Fruit fly (Drosophila melanogaster) S2 (cell line): ENCODE results near the gene CG7860.

Source experiments
- CG8478 ChIP-seq: fragments of >200 bp; optimal IDR thresholded peaks from 2 replicates; lab custom pipeline; 2018
- CTCF ChIP-seq, 2 experiments: fragments of >200 bp; optimal IDR thresholded peaks; 2 replicates each; lab custom pipeline; 2018

CG7860 gene

DNA sequence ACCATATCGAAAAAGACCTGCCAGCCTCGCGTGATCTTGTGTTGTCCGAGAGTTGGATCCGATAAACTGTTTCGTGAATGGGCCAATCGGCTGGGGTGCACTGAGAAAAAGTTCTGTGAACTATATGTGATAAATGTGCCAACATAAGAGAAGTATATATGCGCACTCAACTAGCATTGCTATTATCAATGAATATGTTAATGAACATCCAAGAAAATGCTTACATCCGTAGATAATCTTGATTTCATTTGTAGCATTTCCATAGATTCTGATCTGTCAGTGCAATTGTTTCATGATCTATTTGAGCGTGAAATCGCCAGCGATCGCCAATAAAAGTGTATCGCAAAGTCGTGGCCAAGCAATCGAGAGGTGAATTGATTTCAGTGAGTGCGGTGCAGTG, 32.5 kb downstream of the CG7860 start:
- no peak for TF ChIP-seq CTCF (optimal IDR thresholded peaks at IDR 0.05; lab: Kevin White, UChicago)
- TF ChIP-seq CG8478 (lab: Kevin White, UChicago) = no peak

DNA sequence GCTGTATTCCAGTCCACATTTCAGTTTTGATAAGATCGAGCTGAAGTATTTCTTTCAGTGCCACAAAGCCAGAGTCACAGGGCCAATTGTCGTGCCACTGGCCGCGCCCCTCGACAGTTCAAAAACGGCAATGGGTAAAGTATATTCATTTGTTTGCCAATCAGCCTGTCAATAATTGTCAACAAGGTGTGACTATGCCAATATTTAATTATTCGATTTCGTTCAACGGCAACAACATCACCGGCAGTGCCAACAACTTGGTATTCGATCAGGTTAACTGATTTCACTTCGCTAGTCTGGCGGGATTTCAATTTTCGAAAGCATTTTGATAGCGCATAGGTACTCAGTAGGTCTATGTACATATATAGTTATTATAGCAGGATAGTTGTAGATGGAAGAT, 33.6 kb downstream of the CG7860 start:
- TF ChIP-seq CG8478 (lab: Kevin White, UChicago) (no peak), CTCF (optimal IDR thresholded peaks at IDR 0.05; lab: Kevin White, UChicago) (no peak)

DNA sequence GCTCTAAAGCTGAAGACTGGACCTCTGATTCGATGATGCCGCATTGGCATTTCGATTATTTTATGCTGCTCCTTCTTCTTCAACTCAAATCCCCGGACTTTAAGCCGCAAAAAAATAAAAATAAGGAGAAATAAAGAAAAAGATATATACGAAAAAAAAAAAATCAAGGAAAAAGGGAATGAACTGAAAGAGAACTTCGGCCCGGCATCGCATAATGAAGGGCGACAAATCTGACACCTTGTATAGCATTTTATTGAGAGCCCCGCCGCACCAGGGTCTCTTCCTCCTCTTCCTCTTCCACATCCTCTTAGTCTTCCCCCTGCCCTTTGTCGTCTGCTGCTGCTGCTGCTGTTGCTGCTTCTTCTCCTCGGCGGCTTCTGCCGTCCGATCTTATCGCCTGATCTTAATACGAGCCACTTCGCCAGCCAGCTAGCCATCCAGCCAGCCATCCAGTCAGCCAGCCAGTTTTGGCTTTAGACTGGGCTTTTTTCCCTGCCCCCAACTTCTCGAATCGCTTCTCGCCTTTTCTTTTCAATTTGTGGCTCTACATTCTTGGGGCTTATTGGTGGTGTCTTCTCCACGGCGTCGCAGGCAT, 40.1 kb downstream of the CG7860 start:
- no peak for TF ChIP-seq CG8478 (lab: Kevin White, UChicago)
- no peak for TF ChIP-seq CTCF (optimal IDR thresholded peaks at IDR 0.05; lab: Kevin White, UChicago)

DNA sequence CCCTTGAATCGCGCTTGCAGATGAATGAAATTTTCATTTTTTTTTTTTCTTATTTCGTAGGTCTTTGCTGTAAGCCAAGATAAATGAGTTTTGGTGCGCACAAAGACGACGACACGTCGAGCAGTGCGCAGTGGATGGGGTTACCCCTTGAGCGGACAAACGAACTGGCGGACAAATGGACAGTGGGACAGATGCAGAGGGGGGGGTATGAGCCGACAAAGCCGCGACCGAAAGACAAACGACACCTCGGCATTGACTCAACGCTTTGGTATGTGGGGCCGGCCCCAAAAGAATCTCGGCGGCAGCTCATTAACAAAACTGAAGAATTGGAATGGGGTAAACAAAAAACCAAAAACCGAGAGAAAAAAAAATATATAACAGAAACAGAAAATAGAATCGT, 40.6 kb downstream of the CG7860 start:
- no peak for TF ChIP-seq CTCF (optimal IDR thresholded peaks at IDR 0.05; lab: Kevin White, UChicago)
- TF ChIP-seq CG8478 (lab: Kevin White, UChicago) = no peak

DNA sequence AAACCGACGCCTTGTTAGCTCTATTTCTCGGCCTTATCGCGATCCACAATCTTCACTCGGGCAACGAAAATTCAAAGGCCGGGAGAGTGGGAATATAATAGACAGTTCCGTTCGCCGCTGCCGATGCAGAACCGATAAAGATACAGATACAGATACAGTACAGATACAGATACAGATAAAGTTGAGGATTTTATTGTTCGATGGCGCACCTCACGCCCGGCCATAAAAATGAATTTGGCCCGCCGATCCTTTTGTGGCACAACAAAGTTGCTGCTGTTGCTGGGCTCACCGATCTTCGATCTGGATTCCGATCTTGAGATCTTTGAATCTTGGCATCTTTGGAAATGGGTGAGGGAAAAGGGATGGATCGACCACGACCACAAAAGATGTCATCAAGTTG, 41.4 kb downstream of the CG7860 start:
- no peak for TF ChIP-seq CG8478 (lab: Kevin White, UChicago)
- TF ChIP-seq CTCF (optimal IDR thresholded peaks at IDR 0.05; lab: Kevin White, UChicago) = no peak

DNA sequence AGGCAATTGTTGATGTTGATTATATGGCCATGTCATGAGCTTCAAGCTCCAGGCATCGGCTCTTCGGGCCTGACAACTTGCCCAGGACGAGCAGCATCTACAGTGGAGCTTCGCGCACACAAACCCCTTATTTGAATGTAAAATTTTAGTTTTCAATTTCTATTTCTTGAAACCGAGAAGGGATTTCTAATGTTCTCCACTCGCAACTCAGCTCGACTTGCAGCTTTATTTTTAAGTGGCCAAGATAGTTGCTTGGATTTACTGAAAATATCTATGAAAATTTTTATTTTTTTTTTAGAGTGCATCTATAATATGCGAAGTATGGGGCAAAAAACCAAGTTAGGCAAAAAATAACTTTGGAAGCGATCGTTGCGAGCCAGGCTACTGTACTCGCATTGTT, 42.2 kb downstream of the CG7860 start:
- TF ChIP-seq CTCF (optimal IDR thresholded peaks at IDR 0.05; lab: Kevin White, UChicago) (no peak), CG8478 (lab: Kevin White, UChicago) (no peak)

DNA sequence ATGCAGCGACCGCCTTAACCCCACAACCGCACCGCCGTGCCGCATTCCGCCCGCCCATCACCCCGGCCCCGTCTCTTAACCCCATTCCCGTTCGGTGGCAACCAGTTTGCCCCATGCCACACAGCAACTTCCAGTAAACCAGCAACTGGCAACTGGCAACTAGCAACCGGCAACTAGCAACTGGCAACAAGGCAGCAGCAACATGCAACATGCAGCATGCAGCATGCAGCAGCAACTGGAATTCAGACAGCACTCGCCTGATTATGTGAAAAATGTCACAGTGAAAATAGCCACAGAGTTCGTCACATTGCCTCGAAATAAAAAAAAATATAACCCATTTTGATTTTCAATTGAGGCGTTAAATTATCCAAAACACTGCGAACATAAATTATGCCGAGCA, 43.0 kb downstream of the CG7860 start:
- TF ChIP-seq CTCF (optimal IDR thresholded peaks at IDR 0.05; lab: Kevin White, UChicago) = no peak
- no peak for TF ChIP-seq CG8478 (lab: Kevin White, UChicago)

DNA sequence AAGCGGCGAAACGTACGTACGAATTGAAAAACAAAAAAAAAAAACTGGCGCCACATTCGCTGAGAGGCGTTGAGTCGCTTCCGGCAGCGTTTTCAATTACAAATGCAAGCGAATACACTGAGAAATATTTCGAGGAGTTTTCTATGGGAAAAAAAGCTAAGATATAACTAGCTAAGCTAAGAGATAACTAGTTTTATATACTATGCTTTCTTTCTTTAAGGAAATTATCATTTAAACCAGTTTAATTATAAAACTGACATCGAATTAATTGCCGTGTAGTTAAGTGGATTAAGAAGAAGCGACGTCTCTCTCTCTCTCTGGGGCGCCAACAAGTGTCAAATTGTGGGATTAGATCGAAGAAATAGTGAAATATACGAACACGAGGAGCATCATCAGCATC, 46.6 kb downstream of the CG7860 start:
- no peak for TF ChIP-seq CG8478 (lab: Kevin White, UChicago)

DNA sequence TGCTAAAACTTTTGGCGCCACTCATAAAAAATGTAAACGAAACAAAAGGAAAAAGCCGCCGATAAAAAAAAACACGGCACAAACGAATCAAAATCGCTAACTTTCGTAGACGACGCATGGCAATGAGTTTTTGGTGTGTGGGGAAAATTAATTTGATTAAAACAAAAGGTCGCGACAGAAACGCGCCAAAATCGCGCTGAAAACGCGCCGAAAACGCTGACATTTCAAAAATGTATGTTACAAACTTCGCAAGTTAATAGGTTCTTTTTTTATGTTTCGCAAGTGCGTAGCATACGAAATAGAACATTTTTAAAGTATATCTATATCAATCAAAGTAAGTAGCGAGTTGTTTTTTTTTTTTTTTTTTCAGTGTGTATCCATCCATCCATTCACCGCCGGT, 47.2 kb downstream of the CG7860 start:
- TF ChIP-seq CG8478 (lab: Kevin White, UChicago) = no peak
- no peak for TF ChIP-seq CTCF (optimal IDR thresholded peaks at IDR 0.05; lab: Kevin White, UChicago)

DNA sequence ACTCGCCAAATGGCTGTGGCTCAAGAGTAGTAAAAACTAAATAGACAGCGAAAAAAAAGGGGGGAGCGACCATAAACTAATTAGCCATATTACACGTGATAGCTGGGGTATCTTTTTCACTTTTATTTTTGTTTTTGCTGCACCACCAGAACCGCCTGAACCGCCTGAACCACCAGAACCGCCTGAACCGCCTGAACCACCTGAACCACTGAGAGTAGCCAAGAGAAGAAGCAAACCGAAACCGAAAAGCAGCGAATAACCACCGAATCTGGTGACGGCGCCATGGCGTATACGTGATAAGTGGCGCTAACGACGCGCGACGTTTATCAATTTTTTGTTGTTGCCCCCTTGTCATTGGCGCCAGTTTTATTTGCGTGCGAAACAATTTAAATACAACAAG, 47.7 kb downstream of the CG7860 start:
- no peak for TF ChIP-seq CG8478 (lab: Kevin White, UChicago)
- TF ChIP-seq CTCF (optimal IDR thresholded peaks at IDR 0.05; lab: Kevin White, UChicago) = no peak

DNA sequence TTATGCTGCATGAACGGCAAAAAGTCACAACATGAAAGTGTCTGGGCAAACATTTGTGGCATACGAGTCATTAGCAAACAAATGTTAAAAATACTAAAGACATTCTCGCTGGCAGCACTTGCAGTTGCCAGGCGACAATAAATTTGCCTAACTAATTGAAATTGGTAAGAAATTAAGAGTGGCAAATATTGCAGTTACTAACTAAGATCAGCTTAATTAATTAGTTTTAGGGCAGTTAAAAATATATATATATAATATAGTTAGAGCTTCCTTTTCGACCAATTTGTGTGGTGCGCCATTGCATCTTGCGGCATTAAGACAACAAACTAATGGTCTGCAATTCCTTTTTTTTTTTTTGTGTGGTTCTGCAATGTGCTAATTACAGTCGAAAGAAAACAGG, 49.1 kb downstream of the CG7860 start:
- TF ChIP-seq CG8478 (lab: Kevin White, UChicago) = no peak
- TF ChIP-seq CTCF (optimal IDR thresholded peaks at IDR 0.05; lab: Kevin White, UChicago) = no peak

DNA sequence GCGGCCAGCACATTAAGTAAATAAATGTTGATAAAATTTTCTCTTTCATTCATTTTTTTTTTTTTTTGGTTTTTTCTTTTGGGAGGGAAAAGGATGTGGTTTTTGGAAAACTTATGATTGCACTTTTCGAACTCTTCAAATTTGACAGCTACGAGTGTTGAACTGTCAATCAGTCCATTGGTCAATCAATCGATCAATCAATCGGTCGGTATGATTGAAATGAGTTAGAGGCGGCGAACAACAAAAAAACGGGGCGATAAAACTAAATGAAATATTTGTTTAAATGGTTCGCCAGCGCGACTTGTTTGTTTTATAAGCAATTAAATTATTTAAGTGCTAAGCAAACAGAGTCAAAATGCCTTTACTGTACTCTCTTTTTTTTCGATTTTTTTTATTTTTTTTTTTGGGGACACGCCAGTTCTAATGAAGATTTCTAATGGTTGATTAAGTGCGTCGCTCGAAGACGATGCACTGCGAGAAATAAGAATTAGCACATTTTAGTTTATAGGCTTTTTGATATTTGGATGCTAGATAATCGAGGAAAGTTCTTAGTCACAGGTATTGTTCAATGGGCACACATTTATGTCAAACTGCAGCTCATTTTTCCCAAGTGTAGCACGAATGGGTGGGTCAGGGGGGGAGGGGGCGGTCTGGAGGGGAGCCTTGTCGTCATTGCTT, 50.3 kb downstream of the CG7860 start:
- TF ChIP-seq CTCF (optimal IDR thresholded peaks at IDR 0.05; lab: Kevin White, UChicago) (no peak), CG8478 (lab: Kevin White, UChicago) (no peak)

DNA sequence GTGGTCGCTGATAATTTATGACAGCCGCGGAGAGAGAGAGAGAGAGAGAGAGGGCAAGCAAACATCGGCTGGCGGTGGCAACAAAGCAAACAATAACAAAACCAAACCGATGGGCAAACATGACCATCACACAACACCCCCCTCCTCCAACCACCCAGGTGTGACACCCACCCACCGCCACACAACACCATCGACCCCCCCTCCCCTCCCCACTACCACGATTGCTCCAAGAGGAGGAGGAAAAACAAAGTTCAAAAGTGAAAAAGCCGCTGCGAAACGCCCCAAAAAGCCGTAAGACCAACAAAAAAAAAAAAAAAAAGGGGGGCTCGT, 50.8 kb downstream of the CG7860 start:
- TF ChIP-seq CTCF (optimal IDR thresholded peaks at IDR 0.05; lab: Kevin White, UChicago) (no peak), CG8478 (lab: Kevin White, UChicago) (no peak)
